Worm (Caenorhabditis elegans) whole organism, L3 larva: Measurements from ENCODE around the gene twk-11.

Experiments
- R02D3.7 ChIP-seq: fragments of 150-350 bp; optimal IDR thresholded peaks from 2 replicates; lab custom pipeline; 2014; ENCODE audit warnings: missing biosample characterization, missing genetic modification characterization
- aly-2 ChIP-seq: fragments of 150-350 bp; optimal IDR thresholded peaks from 2 replicates; lab custom pipeline; 2014; ENCODE audit warnings: missing biosample characterization, missing genetic modification characterization
- ama-1 ChIP-seq: fragments of 150-350 bp; optimal IDR thresholded peaks from 2 replicates; lab custom pipeline; 2018
- ceh-82 ChIP-seq: fragments of 150-350 bp; optimal IDR thresholded peaks from 2 replicates; lab custom pipeline; 2014; ENCODE audit warnings: missing biosample characterization, missing genetic modification characterization
- egl-27 ChIP-seq: sonication (generic microtip); optimal IDR thresholded peaks from 4 replicates; lab custom pipeline; 2017; ENCODE audit warnings: missing biosample characterization, missing genetic modification reagents, missing genetic modification characterization
- egl-5 ChIP-seq: fragments of 150-350 bp; optimal IDR thresholded peaks from 2 replicates; lab custom pipeline; 2017; ENCODE audit warnings: missing biosample characterization, missing genetic modification reagents, missing genetic modification characterization, inconsistent platforms
- elt-1 ChIP-seq: fragments of 150-350 bp; optimal IDR thresholded peaks from 2 replicates; lab custom pipeline; 2014; ENCODE audit warnings: missing biosample characterization, missing genetic modification characterization
- elt-2 ChIP-seq: sonication (generic microtip); optimal IDR thresholded peaks from 2 replicates; lab custom pipeline; 2016; ENCODE audit warnings: missing genetic modification reagents, mild to moderate bottlenecking, missing genetic modification characterization, missing compliant biosample characterization
- elt-3 ChIP-seq, 3 experiments: fragments of 150-350 bp in 1 of 3; sonication (generic microtip) in 2 of 3; optimal IDR thresholded peaks; 2 replicates in 2 of 3; 4 replicates in 1 of 3; lab custom pipeline; 2014 to 2017; ENCODE audit warnings: missing biosample characterization in 3 of 3, missing genetic modification characterization in 3 of 3
- fkh-10 ChIP-seq: sonication (generic microtip); optimal IDR thresholded peaks from 2 replicates; lab custom pipeline; 2017; ENCODE audit warnings: missing biosample characterization, missing genetic modification reagents, missing genetic modification characterization
- hmg-11 ChIP-seq: sonication (generic microtip); optimal IDR thresholded peaks from 2 replicates; lab custom pipeline; 2016; ENCODE audit warnings: missing genetic modification characterization, missing compliant biosample characterization
- jun-1 ChIP-seq: fragments of 150-350 bp; optimal IDR thresholded peaks from 2 replicates; lab custom pipeline; 2014; ENCODE audit warnings: missing biosample characterization, missing genetic modification reagents, missing genetic modification characterization
- lin-15B ChIP-seq: fragments of 150-350 bp; optimal IDR thresholded peaks from 2 replicates; lab custom pipeline; 2014; ENCODE audit warnings: missing biosample characterization, missing genetic modification characterization
- lsy-12 ChIP-seq: sonication (generic microtip); optimal IDR thresholded peaks from 2 replicates; lab custom pipeline; 2016; ENCODE audit warnings: mild to moderate bottlenecking, missing genetic modification characterization, missing compliant biosample characterization
- mml-1 ChIP-seq: fragments of 150-350 bp; sonication (generic microtip); optimal IDR thresholded peaks from 3 replicates; lab custom pipeline; 2014; ENCODE audit warnings: missing biosample characterization, missing genetic modification characterization
- nhr-11 ChIP-seq: fragments of 150-350 bp; optimal IDR thresholded peaks from 2 replicates; lab custom pipeline; 2014; ENCODE audit warnings: missing biosample characterization, missing genetic modification characterization
- nhr-23 ChIP-seq: fragments of 150-350 bp; optimal IDR thresholded peaks from 2 replicates; lab custom pipeline; 2014; ENCODE audit warnings: missing biosample characterization, missing genetic modification reagents, missing genetic modification characterization
- nhr-28 ChIP-seq: fragments of 150-350 bp; optimal IDR thresholded peaks from 2 replicates; lab custom pipeline; 2014; ENCODE audit warnings: missing biosample characterization, missing genetic modification characterization
- nhr-43 ChIP-seq: sonication (generic microtip); optimal IDR thresholded peaks from 2 replicates; lab custom pipeline; 2016; ENCODE audit warnings: mild to moderate bottlenecking, missing genetic modification characterization, missing compliant biosample characterization; ENCODE audit not compliant: poor library complexity, severe bottlenecking
- nhr-67 ChIP-seq: fragments of 150-350 bp; optimal IDR thresholded peaks from 2 replicates; lab custom pipeline; 2014; ENCODE audit warnings: missing biosample characterization, missing genetic modification characterization
- nhr-76 ChIP-seq: fragments of 150-350 bp; sonication (generic microtip); optimal IDR thresholded peaks from 5 replicates; lab custom pipeline; 2014; ENCODE audit warnings: missing biosample characterization, missing genetic modification characterization
- nhr-77 ChIP-seq: fragments of 150-350 bp; optimal IDR thresholded peaks from 2 replicates; lab custom pipeline; 2014; ENCODE audit warnings: missing biosample characterization, missing genetic modification characterization
- pha-4 ChIP-seq: fragments of 150-350 bp; optimal IDR thresholded peaks from 2 replicates; lab custom pipeline; 2014; ENCODE audit warnings: missing biosample characterization, missing genetic modification reagents, missing genetic modification characterization
- tbx-2 ChIP-seq: sonication (generic microtip); optimal IDR thresholded peaks from 2 replicates; lab custom pipeline; 2016; ENCODE audit warnings: mild to moderate bottlenecking, missing genetic modification characterization, missing compliant biosample characterization
- unc-39 ChIP-seq: sonication (generic microtip); optimal IDR thresholded peaks from 4 replicates; lab custom pipeline; 2017; ENCODE audit warnings: missing biosample characterization, missing genetic modification characterization
- zag-1 ChIP-seq: fragments of 150-350 bp; optimal IDR thresholded peaks from 2 replicates; lab custom pipeline; 2014; ENCODE audit warnings: missing biosample characterization, missing genetic modification characterization
- ztf-11 ChIP-seq: fragments of 150-350 bp; optimal IDR thresholded peaks from 2 replicates; lab custom pipeline; 2014; ENCODE audit warnings: missing biosample characterization, missing genetic modification characterization
- ztf-4 ChIP-seq: fragments of 150-350 bp; optimal IDR thresholded peaks from 2 replicates; lab custom pipeline; 2014; ENCODE audit warnings: missing biosample characterization, missing genetic modification characterization

Gene twk-11

ce11 chrV:6991771-6992170 lies 44.6 kb downstream of the twk-11 start, which contains the start of gene nhr-162:
Gene nhr-162, minus strand, starts transcription at chrV:6991871.
- no peak for TF ChIP-seq nhr-77 (tag; lab: Kevin White, UChicago)
- TF ChIP-seq unc-39 (tag; lab: Kevin White, UChicago), result no peak
- TF ChIP-seq ztf-11, result no peak
- TF ChIP-seq elt-2 (tag; lab: Kevin White, UChicago), result no peak
- TF ChIP-seq hmg-11 (tag; lab: Kevin White, UChicago), result no peak
- TF ChIP-seq ztf-4 (tag; lab: Kevin White, UChicago), result no peak
- TF ChIP-seq ceh-82, result no peak
- no peak for TF ChIP-seq aly-2
- no peak for TF ChIP-seq zag-1 (tag; lab: Kevin White, UChicago)
- no peak for TF ChIP-seq pha-4 (tag; lab: Kevin White, UChicago)
- TF ChIP-seq elt-3 (tag; optimal IDR thresholded peaks at IDR 0.05; lab: Kevin White, UChicago), result no peak
- TF ChIP-seq nhr-23 (tag; lab: Kevin White, UChicago), result no peak
- TF ChIP-seq, all 47 proteins: peak for 0

- no peak for TF ChIP-seq unc-39 (tag; lab: Kevin White, UChicago)
- TF ChIP-seq elt-1 (tag; lab: Kevin White, UChicago), result peak; percentile 56
Observed at ce11 chrV:6989626-6990138, 46.7 kb downstream of the twk-11 start, which contains the start of gene nhr-140. Gene nhr-140, minus strand, starts transcription at chrV:6989676.

ce11 chrV:6987673-6988072 lies 48.7 kb downstream of the twk-11 start, which contains the start of gene nhr-139:
Gene nhr-139, minus strand, starts transcription at chrV:6987773.
- no peak for TF ChIP-seq mml-1 (tag; lab: Kevin White, UChicago)
- no peak for TF ChIP-seq unc-39 (tag; lab: Kevin White, UChicago)
- no peak for TF ChIP-seq hmg-11 (tag; lab: Kevin White, UChicago)
- no peak for TF ChIP-seq nhr-23 (tag; lab: Kevin White, UChicago)
- no peak for TF ChIP-seq R02D3.7
- no peak for TF ChIP-seq jun-1 (tag; lab: Kevin White, UChicago)
- no peak for TF ChIP-seq nhr-67 (tag; lab: Kevin White, UChicago)
- TF ChIP-seq nhr-43 (tag; lab: Kevin White, UChicago), result no peak

ce11 chrV:6985943-6986342 lies 50.4 kb downstream of the twk-11 start, which contains the start of gene nhr-163:
Gene nhr-163, minus strand, starts transcription at chrV:6986043.
- TF ChIP-seq fkh-10, result no peak
- no peak for TF ChIP-seq tbx-2 (tag; lab: Kevin White, UChicago)
- no peak for TF ChIP-seq mml-1 (tag; lab: Kevin White, UChicago)
- no peak for TF ChIP-seq pha-4 (tag; lab: Kevin White, UChicago)
- TF ChIP-seq hmg-11 (tag; lab: Kevin White, UChicago), result no peak
- TF ChIP-seq nhr-28 (tag; lab: Kevin White, UChicago), result no peak
- TF ChIP-seq egl-5 (tag; lab: Kevin White, UChicago), result no peak
- no peak for TF ChIP-seq ama-1 (lab: Kevin White, UChicago)
- no peak for TF ChIP-seq elt-3 (tag; optimal IDR thresholded peaks at IDR 0.05; lab: Kevin White, UChicago)

ce11 chrV:6982813-6983212 lies 53.6 kb downstream of the twk-11 start, which contains the start of gene nhr-161:
Gene nhr-161, minus strand, starts transcription at chrV:6982913.
- TF ChIP-seq nhr-43 (tag; lab: Kevin White, UChicago), result no peak
- TF ChIP-seq hmg-11 (tag; lab: Kevin White, UChicago), result no peak
- TF ChIP-seq nhr-11 (tag; lab: Kevin White, UChicago), result no peak
- no peak for TF ChIP-seq nhr-76 (tag; lab: Kevin White, UChicago)
- TF ChIP-seq lsy-12 (tag; lab: Kevin White, UChicago), result no peak
- TF ChIP-seq egl-5 (tag; lab: Kevin White, UChicago), result no peak
- TF ChIP-seq fkh-10, result no peak
- no peak for TF ChIP-seq elt-2 (tag; lab: Kevin White, UChicago)
- no peak for TF ChIP-seq mml-1 (tag; lab: Kevin White, UChicago)

- no peak for TF ChIP-seq jun-1 (tag; lab: Kevin White, UChicago)
- no peak for TF ChIP-seq lin-15B (tag; lab: Kevin White, UChicago)
- TF ChIP-seq nhr-67 (tag; lab: Kevin White, UChicago), result no peak
- no peak for TF ChIP-seq egl-27 (tag; lab: Kevin White, UChicago)
Observed at ce11 chrV:6979019-6979418, 57.4 kb downstream of the twk-11 start, which contains the start of gene sre-12. Gene sre-12, minus strand, starts transcription at chrV:6979119.
